Fruit fly (Drosophila melanogaster): Measurements from ENCODE around the gene hth.
A peak's percentile ranks its signal among the peaks of the same experiment; 100 is the strongest.

The hth gene

dm6 chr3R:10522890-10523289 is 116.5 kb downstream of the hth start:
- TF ChIP-seq noc (tag; optimal IDR thresholded peaks at IDR 0.05), result no peak

DNA sequence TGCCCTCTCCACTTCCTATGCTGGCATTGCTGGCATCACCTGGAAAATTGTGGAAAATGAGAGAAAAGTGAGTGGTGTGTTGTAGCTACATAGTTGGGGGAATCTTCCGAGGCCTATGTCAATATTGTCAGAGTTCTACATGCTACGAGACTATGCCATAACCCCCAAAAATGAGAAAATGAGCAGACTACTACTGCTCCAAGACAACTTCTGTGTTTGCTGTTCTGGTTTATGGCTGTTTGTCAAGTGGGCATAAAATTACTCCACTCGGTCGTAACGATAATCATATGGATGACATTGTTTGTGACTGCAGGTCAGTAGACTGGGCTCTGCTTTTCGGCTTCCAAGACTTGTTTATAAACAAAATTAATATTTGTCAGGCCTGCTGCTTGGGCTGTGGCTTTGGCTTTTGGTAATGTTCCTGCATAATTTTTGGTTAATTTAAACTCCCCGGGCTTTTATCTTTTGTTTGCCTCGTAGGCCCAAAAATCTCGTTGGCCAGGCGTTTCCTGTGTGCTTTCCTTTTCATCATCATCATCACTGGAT is 118.1 kb downstream of the hth start:
- TF ChIP-seq noc (tag; optimal IDR thresholded peaks at IDR 0.05), result no peak

- peak; percentile 84 for TF ChIP-seq noc (tag; optimal IDR thresholded peaks at IDR 0.05)
These were observed 118.9 kb downstream of the hth start for dm6 chr3R:10520287-10521008.

dm6 chr3R:10518542-10518941 is 120.8 kb downstream of the hth start:
- TF ChIP-seq noc (tag; optimal IDR thresholded peaks at IDR 0.05), result no peak

DNA sequence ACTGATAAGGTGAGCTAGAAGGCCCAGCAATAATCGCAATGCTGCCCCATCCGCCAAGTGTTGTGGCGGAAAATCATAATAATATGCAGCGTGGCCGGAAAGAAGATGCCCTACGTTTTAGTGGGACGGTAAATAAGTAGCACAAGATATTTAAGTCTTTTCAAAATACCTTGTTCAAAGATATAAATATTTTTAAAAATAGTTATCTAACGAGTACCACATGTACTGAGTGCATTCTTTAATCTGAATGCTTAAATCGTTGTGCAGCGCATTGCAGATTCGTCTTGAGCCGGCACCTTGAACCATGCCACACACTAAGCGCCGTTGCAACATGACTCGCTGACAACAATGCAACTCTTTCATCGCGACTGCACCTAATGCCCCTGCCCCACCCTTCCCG is 121.5 kb downstream of the hth start:
- TF ChIP-seq noc (tag; optimal IDR thresholded peaks at IDR 0.05), result no peak

- TF ChIP-seq noc (tag; optimal IDR thresholded peaks at IDR 0.05), result no peak
These were observed 124.7 kb downstream of the hth start for dm6 chr3R:10514559-10515136.

dm6 chr3R:10512273-10512672 is 127.1 kb downstream of the hth start:
- TF ChIP-seq noc (tag; optimal IDR thresholded peaks at IDR 0.05), result no peak

DNA sequence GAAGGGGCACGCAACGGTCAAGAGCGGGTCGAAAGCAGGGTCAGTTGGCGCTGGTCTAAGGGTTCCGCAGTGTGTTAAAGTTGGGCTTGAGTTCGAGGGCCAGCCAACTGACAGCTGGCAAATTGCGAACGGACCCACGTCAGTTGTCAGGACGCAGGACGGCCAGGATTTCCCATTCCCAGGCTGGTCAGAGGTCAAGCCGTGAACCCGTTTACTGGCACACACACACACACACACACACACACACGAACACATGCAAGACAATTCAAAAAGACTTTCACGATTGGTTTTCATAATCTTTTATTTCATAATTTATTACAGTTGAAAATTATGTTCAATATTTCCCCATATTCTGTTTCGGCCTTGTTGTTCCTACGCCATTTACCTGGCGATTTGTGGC is 132.1 kb downstream of the hth start:
- TF ChIP-seq noc (tag; optimal IDR thresholded peaks at IDR 0.05), result no peak

dm6 chr3R:10506794-10507193 is 132.6 kb downstream of the hth start:
- no peak for TF ChIP-seq noc (tag; optimal IDR thresholded peaks at IDR 0.05)

dm6 chr3R:10505537-10505936 is 133.8 kb downstream of the hth start:
- TF ChIP-seq noc (tag; optimal IDR thresholded peaks at IDR 0.05), result no peak

- TF ChIP-seq noc (tag; optimal IDR thresholded peaks at IDR 0.05), result no peak
These were observed 138.2 kb downstream of the hth start for dm6 chr3R:10501184-10501583.

DNA sequence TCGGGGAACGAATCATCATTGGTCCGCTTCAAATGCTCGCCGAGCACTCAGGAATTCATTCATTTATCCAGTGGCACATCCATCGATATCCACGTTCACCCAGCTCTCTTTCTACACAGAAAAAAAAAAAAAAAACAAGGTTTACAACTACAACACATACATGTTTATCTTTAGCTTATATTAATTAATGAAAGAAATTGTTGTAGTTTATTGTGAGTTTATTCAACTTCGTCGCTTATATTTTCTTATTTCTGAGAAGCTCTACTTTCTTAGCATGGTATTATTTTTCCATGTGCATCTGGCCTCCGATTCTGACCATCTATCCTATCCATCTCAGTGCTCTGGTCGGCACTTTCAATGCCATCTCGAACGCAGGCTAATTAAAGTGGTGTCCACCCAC is 139.3 kb downstream of the hth start:
- no peak for TF ChIP-seq noc (tag; optimal IDR thresholded peaks at IDR 0.05)

dm6 chr3R:10498620-10499019 is 140.7 kb downstream of the hth start:
- no peak for TF ChIP-seq noc (tag; optimal IDR thresholded peaks at IDR 0.05)

dm6 chr3R:10494121-10494520 is 145.2 kb downstream of the hth start:
- no peak for TF ChIP-seq noc (tag; optimal IDR thresholded peaks at IDR 0.05)

- TF ChIP-seq noc (tag; optimal IDR thresholded peaks at IDR 0.05), result no peak
These were observed 145.8 kb downstream of the hth start for dm6 chr3R:10493521-10493920.

- no peak for TF ChIP-seq noc (tag; optimal IDR thresholded peaks at IDR 0.05)
These were observed 148.2 kb downstream of the hth start for dm6 chr3R:10491137-10491536.

DNA sequence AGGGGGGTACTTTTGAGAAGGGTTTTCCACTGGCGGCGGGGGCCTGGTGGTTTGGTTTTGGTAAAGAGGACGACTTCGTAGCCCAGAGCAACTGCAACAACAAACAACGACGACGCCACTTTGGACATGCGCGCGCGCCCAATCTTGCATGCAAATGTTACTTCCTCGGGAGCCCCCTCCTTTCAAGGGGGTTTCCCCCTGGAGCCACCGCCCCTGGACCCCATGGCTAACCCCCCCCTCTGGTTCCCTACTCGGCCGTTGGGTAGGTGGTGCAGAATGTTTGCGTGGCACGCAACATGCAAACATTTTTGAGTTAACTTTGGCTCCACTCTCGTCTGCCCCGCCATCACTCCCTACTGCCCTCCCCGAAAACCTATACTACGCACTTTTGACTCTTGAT is 159.9 kb downstream of the hth start:
- no peak for TF ChIP-seq noc (tag; optimal IDR thresholded peaks at IDR 0.05)

DNA sequence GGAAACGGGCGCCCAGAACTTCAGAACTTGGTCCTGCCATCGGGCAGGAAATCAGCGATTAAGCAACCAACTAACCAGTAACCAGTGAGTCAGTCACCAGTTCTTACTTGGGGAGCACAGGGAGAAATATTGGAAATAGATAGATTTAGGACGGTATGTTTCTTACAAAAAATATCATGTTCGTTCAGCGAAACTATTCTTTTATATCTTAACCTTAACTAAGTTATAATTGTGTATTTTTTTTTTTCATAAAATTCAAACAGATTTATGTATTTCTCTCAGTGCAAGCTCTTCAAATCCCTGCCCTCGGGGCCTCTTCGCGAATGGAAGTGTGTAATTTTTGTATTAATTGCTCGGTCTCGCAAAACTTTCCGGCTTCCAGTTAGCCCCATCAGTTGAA is 163.4 kb downstream of the hth start:
- no peak for TF ChIP-seq noc (tag; optimal IDR thresholded peaks at IDR 0.05)

All from whole organism, larva.